Fruit fly (Drosophila melanogaster) whole organism, wandering third instar larva: ENCODE measurements around the gene Rab26.
A peak's percentile ranks its signal among the peaks of the same experiment; 100 is the strongest.

Experiments
- Hr78 ChIP-seq: fragments of >200 bp; optimal IDR thresholded peaks from 2 replicates; lab custom pipeline; 2017; ENCODE audit warnings: missing biosample characterization, missing genetic modification characterization
- Jra ChIP-seq: sonication (Bioruptor generic); optimal IDR thresholded peaks from 2 replicates; lab custom pipeline; 2016; ENCODE audit warnings: missing biosample characterization, missing genetic modification characterization
- dsf ChIP-seq: sonication (Bioruptor generic); optimal IDR thresholded peaks from 2 replicates; lab custom pipeline; 2016; ENCODE audit warnings: missing biosample characterization, missing genetic modification characterization, borderline replicate concordance
- foxo ChIP-seq, 2 experiments: fragments of 200-800 bp; sonication (Bioruptor generic); optimal IDR thresholded peaks; 2 replicates in 1 of 2; 3 replicates in 1 of 2; lab custom pipeline; 2016 to 2017; ENCODE audit warnings: missing biosample characterization in 2 of 2, missing genetic modification characterization in 2 of 2

Gene Rab26

dm6 chr3L:21383440-21383839, 64.9 kb downstream of the Rab26 start:
- peak in 1 of 2 experiments; percentile 1 for TF ChIP-seq foxo (GFP tag; optimal IDR thresholded peaks at IDR 0.05; lab: Kevin White, UChicago)
- TF ChIP-seq Jra = no peak
- TF ChIP-seq Hr78 (GFP tag; lab: Kevin White, UChicago) = no peak
- TF ChIP-seq dsf (GFP tag; lab: Kevin White, UChicago) = no peak
- TF ChIP-seq, all 38 proteins: peak for 1
